Worm (Caenorhabditis elegans) whole organism, L4 larva: ENCODE measurements around the gene hecw-1.
A peak's percentile ranks its signal among the peaks of the same experiment; 100 is the strongest.

Experiments used
- F49E8.2 ChIP-seq: sonication (generic microtip); optimal IDR thresholded peaks from 2 replicates; lab custom pipeline; 2016; ENCODE audit warnings: missing compliant biosample characterization, mild to moderate bottlenecking, missing genetic modification characterization, borderline replicate concordance
- R02D3.7 ChIP-seq: fragments of 150-350 bp; sonication (generic microtip); optimal IDR thresholded peaks from 3 replicates; lab custom pipeline; 2014; ENCODE audit warnings: missing biosample characterization, missing genetic modification characterization
- T26A8.4 ChIP-seq: fragments of 200-800 bp; sonication (Bioruptor generic); IDR thresholded peaks from 2 replicates; pipeline ENCODE4 v1.3.6; 2022; ENCODE audit warnings: missing genetic modification characterization, missing compliant biosample characterization
- Y48G9A.11 ChIP-seq: fragments of 200-800 bp; sonication (Bioruptor generic); IDR thresholded peaks from 2 replicates; pipeline ENCODE4 v1.3.6; 2022; ENCODE audit warnings: missing genetic modification reagents, missing genetic modification characterization, missing compliant biosample characterization
- ceh-20 ChIP-seq: fragments of 200-800 bp; sonication (Bioruptor generic); IDR thresholded peaks from 2 replicates; pipeline ENCODE4 v1.3.6; 2022; ENCODE audit warnings: missing genetic modification reagents, missing genetic modification characterization, missing compliant biosample characterization
- ceh-28 ChIP-seq: fragments of 150-350 bp; optimal IDR thresholded peaks from 2 replicates; lab custom pipeline; 2014; ENCODE audit warnings: missing biosample characterization, missing genetic modification reagents, missing genetic modification characterization
- daf-12 ChIP-seq: fragments of 150-350 bp; optimal IDR thresholded peaks from 2 replicates; lab custom pipeline; 2014; ENCODE audit warnings: missing biosample characterization, missing genetic modification reagents, missing genetic modification characterization
- daf-16 ChIP-seq, 3 experiments: sonication (generic microtip); optimal IDR thresholded peaks; 2 replicates each; lab custom pipeline; 2016 to 2017; ENCODE audit warnings: missing genetic modification characterization in 3 of 3, missing genetic modification reagents in 3 of 3, mild to moderate bottlenecking in 2 of 3, missing compliant biosample characterization in 2 of 3, missing biosample characterization in 1 of 3, moderate library complexity in 1 of 3
- daf-19 ChIP-seq: fragments of 200-800 bp; sonication (Bioruptor generic); conservative IDR thresholded peaks from 2 replicates; pipeline ENCODE4 v1.3.6; 2022; ENCODE audit warnings: missing genetic modification characterization, missing compliant biosample characterization
- dmd-6 ChIP-seq: fragments of 200-800 bp; sonication (Bioruptor generic); IDR thresholded peaks from 2 replicates; pipeline ENCODE4 v1.3.6; 2022; ENCODE audit warnings: missing genetic modification reagents, missing genetic modification characterization, missing compliant biosample characterization
- dmd-8 ChIP-seq: fragments of 200-800 bp; sonication (Bioruptor generic); IDR thresholded peaks from 2 replicates; pipeline ENCODE4 v1.3.6; 2022; ENCODE audit warnings: missing genetic modification characterization, missing compliant biosample characterization
- dmd-9 ChIP-seq: fragments of 200-800 bp; sonication (Bioruptor generic); IDR thresholded peaks from 2 replicates; pipeline ENCODE4 v1.3.6; 2022; ENCODE audit warnings: missing genetic modification reagents, missing genetic modification characterization, missing compliant biosample characterization
- dpl-1 ChIP-seq: fragments of 150-350 bp; optimal IDR thresholded peaks from 2 replicates; lab custom pipeline; 2014; ENCODE audit warnings: missing biosample characterization, missing genetic modification reagents, missing genetic modification characterization
- dve-1 ChIP-seq: sonication (generic microtip); optimal IDR thresholded peaks from 2 replicates; lab custom pipeline; 2017; ENCODE audit warnings: antibody characterized with exemption, mild to moderate bottlenecking, missing genetic modification characterization, missing compliant biosample characterization; ENCODE audit not compliant: insufficient read depth
- fkh-10 ChIP-seq: fragments of 150-350 bp; optimal IDR thresholded peaks from 2 replicates; lab custom pipeline; 2014; ENCODE audit warnings: missing biosample characterization, missing genetic modification reagents, missing genetic modification characterization
- hif-1 ChIP-seq, 2 experiments: sonication (generic microtip); optimal IDR thresholded peaks; 2 replicates each; lab custom pipeline; 2016 to 2017; ENCODE audit warnings: missing compliant biosample characterization in 2 of 2, missing genetic modification characterization in 2 of 2, missing genetic modification reagents in 2 of 2, missing genotype in 2 of 2, mild to moderate bottlenecking in 1 of 2
- hlh-11 ChIP-seq: fragments of 200-800 bp; sonication (Bioruptor generic); optimal IDR thresholded peaks from 2 replicates; lab custom pipeline; 2018; ENCODE audit warnings: mild to moderate bottlenecking, missing genetic modification characterization, missing compliant biosample characterization
- lim-7 ChIP-seq: fragments of 200-800 bp; sonication (Bioruptor generic); IDR thresholded peaks from 2 replicates; pipeline ENCODE4 v1.3.6; 2022; ENCODE audit warnings: missing genetic modification characterization, missing compliant biosample characterization
- lin-1 ChIP-seq: fragments of 200-800 bp; sonication (Bioruptor generic); IDR thresholded peaks from 2 replicates; pipeline ENCODE4 v1.3.6; 2022; ENCODE audit warnings: missing genetic modification reagents, missing genetic modification characterization, missing compliant biosample characterization
- lin-29 ChIP-seq: fragments of 200-800 bp; sonication (Bioruptor generic); IDR thresholded peaks from 2 replicates; pipeline ENCODE4 v1.3.6; 2022; ENCODE audit warnings: missing genetic modification reagents, missing genetic modification characterization, missing compliant biosample characterization
- lin-38 ChIP-seq: fragments of 200-800 bp; sonication (Bioruptor generic); IDR thresholded peaks from 2 replicates; pipeline ENCODE4 v1.3.6; 2022; ENCODE audit warnings: missing genetic modification reagents, missing genetic modification characterization, missing compliant biosample characterization
- mdl-1 ChIP-seq, 2 experiments: fragments of 150-350 bp in 1 of 2; sonication (generic microtip) in 1 of 2; optimal IDR thresholded peaks; 2 replicates each; lab custom pipeline; 2014 to 2017; ENCODE audit warnings: missing biosample characterization in 2 of 2, missing genetic modification characterization in 2 of 2
- mep-1 ChIP-seq: fragments of 150-350 bp; sonication (generic microtip); optimal IDR thresholded peaks from 3 replicates; lab custom pipeline; 2014; ENCODE audit warnings: missing biosample characterization, missing genetic modification characterization
- nhr-10 ChIP-seq: fragments of 150-350 bp; optimal IDR thresholded peaks from 2 replicates; lab custom pipeline; 2014; ENCODE audit warnings: missing biosample characterization, missing genetic modification characterization
- nhr-111 ChIP-seq: fragments of 200-800 bp; sonication (Bioruptor generic); optimal IDR thresholded peaks from 2 replicates; lab custom pipeline; 2018; ENCODE audit warnings: mild to moderate bottlenecking, missing genetic modification characterization, missing compliant biosample characterization
- nhr-25 ChIP-seq: sonication (generic microtip); optimal IDR thresholded peaks from 2 replicates; lab custom pipeline; 2017; ENCODE audit warnings: missing genetic modification characterization, mild to moderate bottlenecking, missing compliant biosample characterization, antibody characterized with exemption, moderate library complexity, borderline replicate concordance; ENCODE audit not compliant: insufficient read depth
- nhr-42 ChIP-seq: fragments of 200-800 bp; sonication (Bioruptor generic); IDR thresholded peaks from 2 replicates; pipeline ENCODE4 v1.3.6; 2022; ENCODE audit warnings: missing genetic modification characterization, missing compliant biosample characterization
- nhr-6 ChIP-seq: fragments of 150-350 bp; optimal IDR thresholded peaks from 2 replicates; lab custom pipeline; 2014; ENCODE audit warnings: missing biosample characterization, missing genetic modification characterization
- nhr-77 ChIP-seq: fragments of 150-350 bp; optimal IDR thresholded peaks from 2 replicates; lab custom pipeline; 2014; ENCODE audit warnings: missing biosample characterization, missing genetic modification characterization
- pha-4 ChIP-seq, 2 experiments: fragments of 150-350 bp in 1 of 2; fragments of 200-800 bp in 1 of 2; sonication (Bioruptor generic) in 1 of 2; IDR thresholded peaks in 1 of 2; optimal IDR thresholded peaks in 1 of 2; 2 replicates each; pipeline versions ENCODE4 v1.3.6 to Lab custom; 2014 to 2022; ENCODE audit warnings: missing genetic modification characterization in 2 of 2, missing genetic modification reagents in 2 of 2, missing biosample characterization in 1 of 2, missing compliant biosample characterization in 1 of 2
- php-3 ChIP-seq: fragments of 200-800 bp; sonication (Bioruptor generic); IDR thresholded peaks from 2 replicates; pipeline ENCODE4 v1.3.6; 2022; ENCODE audit warnings: missing genetic modification reagents, missing genetic modification characterization, missing compliant biosample characterization
- saeg-2 ChIP-seq: fragments of 200-800 bp; sonication (Bioruptor generic); IDR thresholded peaks from 2 replicates; pipeline ENCODE4 v1.3.6; 2022; ENCODE audit warnings: missing genetic modification reagents, missing genetic modification characterization, missing compliant biosample characterization
- skn-1 ChIP-seq: fragments of 150-350 bp; optimal IDR thresholded peaks from 2 replicates; lab custom pipeline; 2014; ENCODE audit warnings: missing biosample characterization, missing genetic modification characterization
- snpc-1.2 ChIP-seq: fragments of 200-800 bp; sonication (Bioruptor generic); IDR thresholded peaks from 2 replicates; pipeline ENCODE4 v1.3.6; 2022; ENCODE audit warnings: missing genetic modification reagents, missing genetic modification characterization, missing compliant biosample characterization
- tag-97 ChIP-seq: fragments of 200-800 bp; sonication (Bioruptor generic); IDR thresholded peaks from 2 replicates; pipeline ENCODE4 v1.3.6; 2022; ENCODE audit warnings: missing genetic modification characterization, missing compliant biosample characterization
- tra-1 ChIP-seq: fragments of 200-800 bp; sonication (Bioruptor generic); IDR thresholded peaks from 2 replicates; pipeline ENCODE4 v1.3.6; 2022; ENCODE audit warnings: missing genetic modification reagents, missing genetic modification characterization, missing compliant biosample characterization
- unc-130 ChIP-seq: sonication (generic microtip); optimal IDR thresholded peaks from 2 replicates; lab custom pipeline; 2016; ENCODE audit warnings: missing genetic modification reagents, missing genetic modification characterization, missing compliant biosample characterization
- unc-39 ChIP-seq: sonication (generic microtip); optimal IDR thresholded peaks from 2 replicates; lab custom pipeline; 2017; ENCODE audit warnings: missing biosample characterization, missing genetic modification characterization
- unc-62 ChIP-seq, 3 experiments: fragments of 150-350 bp in 1 of 3; sonication (generic microtip); optimal IDR thresholded peaks in 2 of 3; peaks in 1 of 3; 1 replicate in 1 of 3; 2 replicates in 2 of 3; lab custom pipeline; 2014 to 2017; ENCODE audit warnings: missing biosample characterization in 3 of 3, missing genetic modification characterization in 3 of 3, missing genetic modification reagents in 3 of 3, missing genotype in 1 of 3
- zag-1 ChIP-seq: fragments of 150-350 bp; optimal IDR thresholded peaks from 2 replicates; lab custom pipeline; 2014; ENCODE audit warnings: missing biosample characterization, missing genetic modification characterization
- zfp-2 ChIP-seq: sonication (generic microtip); optimal IDR thresholded peaks from 2 replicates; lab custom pipeline; 2016; ENCODE audit warnings: mild to moderate bottlenecking, missing genetic modification characterization, missing compliant biosample characterization
- zfp-3 ChIP-seq: fragments of 200-800 bp; sonication (Bioruptor generic); conservative IDR thresholded peaks from 2 replicates; pipeline ENCODE4 v1.3.6; 2022; ENCODE audit warnings: missing genetic modification reagents, missing genetic modification characterization, missing compliant biosample characterization
- ztf-11 ChIP-seq: fragments of 150-350 bp; optimal IDR thresholded peaks from 2 replicates; lab custom pipeline; 2014; ENCODE audit warnings: missing biosample characterization, missing genetic modification characterization
- ztf-7 ChIP-seq: fragments of 150-350 bp; optimal IDR thresholded peaks from 2 replicates; lab custom pipeline; 2014; ENCODE audit warnings: missing biosample characterization, missing genetic modification characterization

Gene hecw-1

ce11 chrIII:3430667-3431066, 40.9 kb upstream of the hecw-1 start:
- TF ChIP-seq ceh-28 (peak; percentile 61), saeg-2 (GFP tag; lab: Robert Waterston, UW) (no peak), lin-38 (GFP tag; lab: Robert Waterston, UW) (no peak), unc-39 (tag; lab: Kevin White, UChicago) (no peak), zfp-3 (no peak)

- TF ChIP-seq php-3 (no peak), nhr-111 (GFP tag; lab: Kevin White, UChicago) (no peak), dmd-8 (GFP tag; lab: Robert Waterston, UW) (no peak), ceh-28 (peak; percentile 82), dmd-9 (GFP tag; lab: Robert Waterston, UW) (no peak), hlh-11 (no peak), F49E8.2 (no peak), snpc-1.2 (no peak)
- TF ChIP-seq, all 104 proteins: peak for 1
Measured at ce11 chrIII:3429761-3430160, 40.0 kb upstream of the hecw-1 start.

- TF ChIP-seq unc-62 (GFP tag; optimal IDR thresholded peaks at IDR 0.05 in 1 of 2; lab: Kevin White, UChicago): peak in 1 of 2 experiments; percentile 95
- no peak for TF ChIP-seq unc-62 (tag; optimal IDR thresholded peaks at IDR 0.05; lab: Kevin White, UChicago)
- no peak for TF ChIP-seq dmd-9 (GFP tag; lab: Robert Waterston, UW)
Measured at ce11 chrIII:3428574-3428973, 38.8 kb upstream of the hecw-1 start.

ce11 chrIII:3426741-3427140, 37.0 kb upstream of the hecw-1 start:
- TF ChIP-seq tra-1: 0 out of 2 replicates have a peak, but pooled peaks have one; percentile 19
- 0 out of 2 replicates have a peak, but pooled peaks have one; percentile 14 for TF ChIP-seq php-3
- TF ChIP-seq Y48G9A.11 (GFP tag; lab: Robert Waterston, UW): no peak
- no peak for TF ChIP-seq zfp-2 (tag; lab: Kevin White, UChicago)
- no peak for TF ChIP-seq tag-97 (GFP tag; lab: Robert Waterston, UW)
- no peak for TF ChIP-seq dve-1 (tag; lab: Kevin White, UChicago)
- TF ChIP-seq daf-12: no peak
- no peak for TF ChIP-seq zag-1 (tag; lab: Kevin White, UChicago)
- TF ChIP-seq daf-16 (GFP tag; optimal IDR thresholded peaks at IDR 0.05; lab: Kevin White, UChicago): no peak
- TF ChIP-seq daf-16 (tag; optimal IDR thresholded peaks at IDR 0.05; lab: Kevin White, UChicago): no peak
- 0 out of 2 replicates have a peak, but pooled peaks have one; percentile 15 for TF ChIP-seq T26A8.4
- peak; percentile 63; the same call in 1 of the 2 replicates for TF ChIP-seq dmd-8 (GFP tag; lab: Robert Waterston, UW)
- TF ChIP-seq hif-1 (tag; optimal IDR thresholded peaks at IDR 0.05; lab: Kevin White, UChicago): no peak
- no peak for TF ChIP-seq daf-19
- TF ChIP-seq ztf-7 (tag; lab: Kevin White, UChicago): no peak
- TF ChIP-seq nhr-77 (tag; lab: Kevin White, UChicago): no peak
- TF ChIP-seq dmd-6: peak; percentile 36
- no peak for TF ChIP-seq nhr-42 (GFP tag; lab: Robert Waterston, UW)
- peak; percentile 22; the same call in 1 of the 2 replicates for TF ChIP-seq lin-1 (GFP tag; lab: Robert Waterston, UW)
- TF ChIP-seq nhr-25 (tag; lab: Kevin White, UChicago): no peak
- no peak for TF ChIP-seq R02D3.7 (tag; lab: Kevin White, UChicago)
- TF ChIP-seq mep-1: no peak
- TF ChIP-seq mdl-1 (tag; optimal IDR thresholded peaks at IDR 0.05; lab: Kevin White, UChicago): no peak
- 0 out of 2 replicates have a peak, but pooled peaks have one; percentile 15 for TF ChIP-seq ceh-20
- no peak for TF ChIP-seq skn-1 (tag; lab: Kevin White, UChicago)
- no peak for TF ChIP-seq nhr-6 (tag; lab: Kevin White, UChicago)
- no peak for TF ChIP-seq lin-29 (GFP tag; lab: Robert Waterston, UW)
- no peak for TF ChIP-seq ztf-11 (tag; lab: Kevin White, UChicago)
- TF ChIP-seq unc-130 (GFP tag; lab: Kevin White, UChicago): no peak
- peak; percentile 50; the same call in 1 of the 2 replicates for TF ChIP-seq pha-4 (GFP tag; IDR thresholded peaks at IDR 0.05; lab: Robert Waterston, UW)
- TF ChIP-seq pha-4 (tag; optimal IDR thresholded peaks at IDR 0.05; lab: Kevin White, UChicago): no peak
- TF ChIP-seq lim-7 (GFP tag; lab: Robert Waterston, UW): peak; percentile 79
- no peak for TF ChIP-seq fkh-10 (GFP tag; lab: Kevin White, UChicago)
- no peak for TF ChIP-seq dpl-1
- no peak for TF ChIP-seq nhr-10 (tag; lab: Kevin White, UChicago)
